Fruit fly (Drosophila melanogaster) whole organism, prepupa: Measurements from ENCODE around the gene Tmep.

Experiments
- CG10631 ChIP-seq: fragments of 200-800 bp; sonication (Bioruptor generic); optimal IDR thresholded peaks from 2 replicates; lab custom pipeline; 2016; ENCODE audit warnings: missing biosample characterization, missing genetic modification characterization
- CG10669 ChIP-seq: fragments of 200-800 bp; sonication (Bioruptor generic); optimal IDR thresholded peaks from 3 replicates; lab custom pipeline; 2018; ENCODE audit warnings: missing biosample characterization, mild to moderate bottlenecking, missing genetic modification characterization, moderate library complexity
- CG11762 ChIP-seq: fragments of 200-800 bp; sonication (Bioruptor generic); optimal IDR thresholded peaks from 3 replicates; lab custom pipeline; 2016; ENCODE audit warnings: missing biosample characterization, missing genetic modification characterization; ENCODE audit not compliant: insufficient read depth
- CG1621 ChIP-seq: fragments of 200-800 bp; sonication (Bioruptor generic); optimal IDR thresholded peaks from 3 replicates; lab custom pipeline; 2018; ENCODE audit warnings: missing biosample characterization, mild to moderate bottlenecking, missing genetic modification characterization
- CG16779 ChIP-seq: fragments of 200-800 bp; sonication (Bioruptor generic); optimal IDR thresholded peaks from 3 replicates; lab custom pipeline; 2017; ENCODE audit warnings: missing biosample characterization, mild to moderate bottlenecking, missing genetic modification characterization
- CG3032 ChIP-seq: fragments of 200-800 bp; optimal IDR thresholded peaks from 2 replicates; lab custom pipeline; 2019; ENCODE audit warnings: missing biosample characterization, mild to moderate bottlenecking, missing genetic modification characterization, moderate library complexity
- CG34406 ChIP-seq: fragments of 200-800 bp; sonication (Bioruptor generic); optimal IDR thresholded peaks from 3 replicates; lab custom pipeline; 2016; ENCODE audit warnings: missing biosample characterization, missing genetic modification characterization
- CG3919 ChIP-seq: fragments of 200-800 bp; sonication (Bioruptor generic); optimal IDR thresholded peaks from 3 replicates; lab custom pipeline; 2016; ENCODE audit warnings: missing biosample characterization, missing genetic modification characterization
- CG6163 ChIP-seq: fragments of 200-800 bp; sonication (Bioruptor generic); IDR thresholded peaks from 3 replicates; pipeline ENCODE4 v1.3.6; 2022; ENCODE audit warnings: missing biosample characterization, missing genetic modification characterization
- CG6276 ChIP-seq: fragments of 200-800 bp; sonication (Bioruptor generic); optimal IDR thresholded peaks from 2 replicates; lab custom pipeline; 2017; ENCODE audit warnings: missing biosample characterization, mild to moderate bottlenecking, missing genetic modification characterization
- CG6808 ChIP-seq: fragments of 200-800 bp; sonication (Bioruptor generic); optimal IDR thresholded peaks from 3 replicates; lab custom pipeline; 2017; ENCODE audit warnings: missing biosample characterization, missing genetic modification characterization, mild to moderate bottlenecking, moderate library complexity, missing genetic modification reagents
- CG6854 ChIP-seq: fragments of 200-800 bp; sonication (Bioruptor generic); optimal IDR thresholded peaks from 2 replicates; lab custom pipeline; 2017; ENCODE audit warnings: missing biosample characterization, mild to moderate bottlenecking, missing genetic modification characterization
- CG7368 ChIP-seq: fragments of 200-800 bp; sonication (Bioruptor generic); optimal IDR thresholded peaks from 3 replicates; lab custom pipeline; 2016; ENCODE audit warnings: missing biosample characterization, missing genetic modification characterization
- CG8119 ChIP-seq: fragments of 200-800 bp; sonication (Bioruptor generic); IDR thresholded peaks from 3 replicates; pipeline ENCODE4 v1.3.6; 2022; ENCODE audit warnings: missing biosample characterization, missing genetic modification characterization
- CG8319 ChIP-seq: fragments of 200-800 bp; sonication (Bioruptor generic); optimal IDR thresholded peaks from 3 replicates; lab custom pipeline; 2016; ENCODE audit warnings: missing biosample characterization, missing genetic modification characterization
- CG8632 ChIP-seq: fragments of 200-800 bp; sonication (Bioruptor generic); optimal IDR thresholded peaks from 3 replicates; lab custom pipeline; 2016; ENCODE audit warnings: missing biosample characterization, missing genetic modification characterization
- CG9139 ChIP-seq: fragments of 200-800 bp; sonication (Bioruptor generic); optimal IDR thresholded peaks from 3 replicates; lab custom pipeline; 2017; ENCODE audit warnings: missing biosample characterization, mild to moderate bottlenecking, missing genetic modification characterization
- Eip75B ChIP-seq: fragments of 200-800 bp; sonication (Bioruptor generic); optimal IDR thresholded peaks from 3 replicates; lab custom pipeline; 2016; ENCODE audit warnings: missing biosample characterization, missing genetic modification characterization
- Eip78C ChIP-seq: fragments of 200-800 bp; sonication (Bioruptor generic); peaks from one replicate; lab custom pipeline; 2016; ENCODE audit warnings: missing biosample characterization, missing genetic modification characterization
- Ets96B ChIP-seq: fragments of 200-800 bp; optimal IDR thresholded peaks from 2 replicates; lab custom pipeline; 2019; ENCODE audit warnings: missing biosample characterization, mild to moderate bottlenecking, missing genetic modification characterization, moderate library complexity
- Hr38 ChIP-seq: sonication (Bioruptor generic); optimal IDR thresholded peaks from 2 replicates; lab custom pipeline; 2016; ENCODE audit warnings: missing biosample characterization, missing genetic modification characterization
- Hr4 ChIP-seq: fragments of 200-800 bp; sonication (Bioruptor generic); optimal IDR thresholded peaks from 3 replicates; lab custom pipeline; 2016; ENCODE audit warnings: missing biosample characterization, missing genetic modification characterization
- OdsH ChIP-seq: fragments of 200-800 bp; sonication (Bioruptor generic); optimal IDR thresholded peaks from 3 replicates; lab custom pipeline; 2016; ENCODE audit warnings: missing biosample characterization, missing genetic modification characterization
- Smox ChIP-seq: fragments of 200-800 bp; sonication (Bioruptor generic); optimal IDR thresholded peaks from 3 replicates; lab custom pipeline; 2016; ENCODE audit warnings: missing biosample characterization, missing genetic modification characterization
- Sox102F ChIP-seq: fragments of 200-800 bp; sonication (Bioruptor generic); optimal IDR thresholded peaks from 2 replicates; lab custom pipeline; 2016; ENCODE audit warnings: missing biosample characterization, mild to moderate bottlenecking, missing genetic modification characterization
- Sox14 ChIP-seq: fragments of 200-800 bp; sonication (Bioruptor generic); optimal IDR thresholded peaks from 3 replicates; lab custom pipeline; 2016; ENCODE audit warnings: missing biosample characterization, missing genetic modification characterization
- achi ChIP-seq: fragments of 200-800 bp; sonication (Bioruptor generic); optimal IDR thresholded peaks from 3 replicates; lab custom pipeline; 2016; ENCODE audit warnings: missing biosample characterization, missing genetic modification characterization
- cyc ChIP-seq: fragments of 200-800 bp; sonication (Bioruptor generic); optimal IDR thresholded peaks from 3 replicates; lab custom pipeline; 2016; ENCODE audit warnings: missing biosample characterization, missing genetic modification characterization
- eg ChIP-seq: fragments of 200-800 bp; sonication (Bioruptor generic); IDR thresholded peaks from 3 replicates; pipeline ENCODE4 v1.3.6; 2022; ENCODE audit warnings: missing biosample characterization, missing genetic modification characterization
- fd59A ChIP-seq: fragments of 200-800 bp; sonication (Bioruptor generic); optimal IDR thresholded peaks from 2 replicates; lab custom pipeline; 2017; ENCODE audit warnings: missing biosample characterization, mild to moderate bottlenecking, missing genetic modification characterization, missing genetic modification reagents
- fd85E ChIP-seq: fragments of 200-800 bp; sonication (Bioruptor generic); optimal IDR thresholded peaks from 3 replicates; lab custom pipeline; 2016; ENCODE audit warnings: missing biosample characterization, missing genetic modification characterization
- fkh ChIP-seq: fragments of 200-800 bp; sonication (Bioruptor generic); optimal IDR thresholded peaks from 3 replicates; lab custom pipeline; 2017; ENCODE audit warnings: missing biosample characterization, mild to moderate bottlenecking, missing genetic modification characterization, moderate library complexity
- lz ChIP-seq: fragments of 200-800 bp; sonication (Bioruptor generic); optimal IDR thresholded peaks from 3 replicates; lab custom pipeline; 2016; ENCODE audit warnings: missing biosample characterization, missing genetic modification characterization
- net ChIP-seq: fragments of 200-800 bp; sonication (Bioruptor generic); optimal IDR thresholded peaks from 3 replicates; lab custom pipeline; 2016; ENCODE audit warnings: missing biosample characterization, missing genetic modification characterization
- pdm3 ChIP-seq: fragments of 200-800 bp; sonication (Bioruptor generic); optimal IDR thresholded peaks from 3 replicates; lab custom pipeline; 2016; ENCODE audit warnings: missing biosample characterization, missing genetic modification characterization
- salr ChIP-seq, 2 experiments: fragments of 200-800 bp; sonication (Bioruptor generic); optimal IDR thresholded peaks; 3 replicates each; lab custom pipeline; 2016 to 2018; ENCODE audit warnings: missing biosample characterization in 2 of 2, missing genetic modification characterization in 2 of 2, mild to moderate bottlenecking in 1 of 2
- spab ChIP-seq: fragments of 200-800 bp; sonication (Bioruptor generic); optimal IDR thresholded peaks from 2 replicates; lab custom pipeline; 2017; ENCODE audit warnings: missing biosample characterization, mild to moderate bottlenecking, missing genetic modification characterization, missing genetic modification reagents
- ss ChIP-seq, 2 experiments: fragments of 200-800 bp; sonication (Bioruptor generic); optimal IDR thresholded peaks; 2 replicates in 1 of 2; 3 replicates in 1 of 2; lab custom pipeline; 2017 to 2018; ENCODE audit warnings: mild to moderate bottlenecking in 2 of 2, missing biosample characterization in 2 of 2, missing genetic modification characterization in 2 of 2, moderate library complexity in 1 of 2
- svp ChIP-seq: fragments of 200-800 bp; sonication (Bioruptor generic); peaks from one replicate; lab custom pipeline; 2016; ENCODE audit warnings: missing biosample characterization, missing genetic modification characterization
- vri ChIP-seq: fragments of 200-800 bp; sonication (Bioruptor generic); optimal IDR thresholded peaks from 3 replicates; lab custom pipeline; 2016; ENCODE audit warnings: missing biosample characterization, mild to moderate bottlenecking, missing genetic modification characterization

Gene Tmep

DNA sequence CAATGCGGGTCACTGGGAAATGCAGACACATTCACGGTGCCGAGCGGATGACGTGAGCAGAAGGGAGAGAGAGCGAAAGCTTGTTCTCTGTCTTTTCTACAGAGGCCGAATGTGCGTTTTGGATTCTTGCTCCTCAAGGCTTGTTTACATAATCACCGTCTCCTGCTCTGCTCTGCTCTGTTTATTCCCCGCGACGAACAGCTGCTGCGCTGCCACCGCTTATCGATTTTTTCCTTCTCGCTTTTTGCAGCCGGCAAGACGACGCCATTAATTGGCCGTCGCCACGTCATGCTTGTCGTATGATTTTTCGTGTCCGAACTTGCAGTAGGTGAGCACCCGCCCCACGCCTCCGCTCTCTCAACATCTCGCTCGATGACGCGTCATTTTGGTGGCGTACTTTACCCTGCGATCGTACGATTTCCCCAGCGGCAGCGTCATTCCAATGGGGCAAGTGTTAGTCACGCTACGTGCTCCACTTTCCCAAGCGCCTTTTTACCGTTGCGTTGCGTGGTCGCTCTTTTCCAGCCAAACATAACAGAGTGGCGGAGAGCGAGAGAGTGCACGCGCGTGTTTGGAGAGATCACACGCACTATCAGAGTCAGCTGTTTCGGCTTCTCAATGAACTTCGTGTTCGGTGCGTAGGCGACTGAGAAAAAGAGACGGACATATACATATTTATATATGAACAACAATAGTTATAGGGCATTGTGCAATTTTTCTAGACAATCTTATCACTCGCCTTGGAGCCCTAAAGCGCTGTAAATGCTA, 22.4 kb upstream of the Tmep start:
- TF ChIP-seq CG6163 (GFP tag; lab: Robert Waterston, UW) (0 out of 3 replicates have a peak, but pooled peaks have one; percentile 10), OdsH (GFP tag; lab: Kevin White, UChicago) (no peak), CG10631 (GFP tag; lab: Kevin White, UChicago) (no peak), CG34406 (no peak), Eip75B (GFP tag; lab: Kevin White, UChicago) (peak; percentile 36), CG6276 (GFP tag; lab: Kevin White, UChicago) (peak; percentile 54), Ets96B (tag; lab: Kevin White, UChicago) (no peak), Smox (no peak), CG3919 (GFP tag; lab: Kevin White, UChicago) (no peak), salr (GFP tag; optimal IDR thresholded peaks at IDR 0.05; lab: Kevin White, UChicago) (no peak), vri (peak; percentile 98), Hr38 (GFP tag; lab: Kevin White, UChicago) (no peak), CG9139 (peak; percentile 8), Sox102F (GFP tag; lab: Kevin White, UChicago) (no peak), ss (GFP tag; optimal IDR thresholded peaks at IDR 0.05; lab: Kevin White, UChicago) (peak; percentile 36 to 70), CG10669 (no peak), CG16779 (tag; lab: Kevin White, UChicago) (peak; percentile 18), lz (GFP tag; lab: Kevin White, UChicago) (no peak), CG8319 (GFP tag; lab: Kevin White, UChicago) (no peak), spab (GFP tag; lab: Kevin White, UChicago) (peak; percentile 25), Sox14 (GFP tag; lab: Kevin White, UChicago) (no peak), eg (GFP tag; lab: Robert Waterston, UW) (0 out of 3 replicates have a peak, but pooled peaks have one; percentile 10), CG8119 (GFP tag; lab: Robert Waterston, UW) (no peak), CG6854 (GFP tag; lab: Kevin White, UChicago) (peak; percentile 71), Hr4 (GFP tag; lab: Kevin White, UChicago) (no peak), cyc (GFP tag; lab: Kevin White, UChicago) (no peak), CG8632 (GFP tag; lab: Kevin White, UChicago) (no peak), CG3032 (tag; lab: Kevin White, UChicago) (no peak), CG7368 (GFP tag; lab: Kevin White, UChicago) (no peak), Eip78C (peak; percentile 69), pdm3 (no peak), fd85E (GFP tag; lab: Kevin White, UChicago) (no peak), CG6808 (GFP tag; lab: Kevin White, UChicago) (peak; percentile 12), fd59A (GFP tag; lab: Kevin White, UChicago) (no peak), fkh (GFP tag; lab: Kevin White, UChicago) (peak; percentile 50), achi (no peak), CG1621 (tag; lab: Kevin White, UChicago) (no peak), net (GFP tag; lab: Kevin White, UChicago) (no peak), CG11762 (peak; percentile 5)
- TF ChIP-seq, all 60 proteins: peak for 14

DNA sequence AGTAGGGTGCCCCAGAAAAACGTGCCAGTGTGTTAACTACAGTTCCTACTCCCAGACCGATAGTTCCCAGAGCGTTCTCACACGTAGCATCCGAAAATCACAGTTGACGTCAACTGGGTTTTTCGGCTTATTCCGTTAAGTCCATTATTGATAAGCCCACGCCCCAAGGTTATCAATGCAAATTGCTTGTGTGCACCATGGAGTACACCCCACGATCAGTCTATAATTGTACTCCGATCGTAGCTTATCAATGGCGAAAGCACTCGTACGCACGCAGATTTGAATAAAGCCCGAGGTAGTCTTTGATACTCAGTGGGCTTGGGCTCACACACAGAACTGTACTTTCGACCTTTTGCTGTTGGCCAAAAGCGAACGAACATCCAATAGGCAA, 21.9 kb upstream of the Tmep start:
- TF ChIP-seq CG7368 (GFP tag; lab: Kevin White, UChicago) (no peak), Smox (no peak), svp (GFP tag; lab: Kevin White, UChicago) (peak; percentile 94)
